Worm (Caenorhabditis elegans) whole organism, L2 larva: Measurements from ENCODE around the gene F35E8.7.

Experiments
- F13H6.1 ChIP-seq: sonication (generic microtip); optimal IDR thresholded peaks from 2 replicates; lab custom pipeline; 2016; ENCODE audit warnings: missing genetic modification characterization, missing compliant biosample characterization
- nhr-237 ChIP-seq: fragments of 150-350 bp; optimal IDR thresholded peaks from 2 replicates; lab custom pipeline; 2014; ENCODE audit warnings: missing biosample characterization, missing genetic modification characterization
- sma-3 ChIP-seq: sonication (generic microtip); optimal IDR thresholded peaks from 2 replicates; lab custom pipeline; 2016; ENCODE audit warnings: missing genetic modification reagents, missing genetic modification characterization, missing compliant biosample characterization
- unc-62 ChIP-seq: fragments of 150-350 bp; optimal IDR thresholded peaks from 2 replicates; lab custom pipeline; 2014; ENCODE audit warnings: missing biosample characterization, missing genetic modification reagents, missing genetic modification characterization
- ztf-11 ChIP-seq: sonication (generic microtip); optimal IDR thresholded peaks from 2 replicates; lab custom pipeline; 2017; ENCODE audit warnings: missing biosample characterization, missing genetic modification characterization

DNA sequence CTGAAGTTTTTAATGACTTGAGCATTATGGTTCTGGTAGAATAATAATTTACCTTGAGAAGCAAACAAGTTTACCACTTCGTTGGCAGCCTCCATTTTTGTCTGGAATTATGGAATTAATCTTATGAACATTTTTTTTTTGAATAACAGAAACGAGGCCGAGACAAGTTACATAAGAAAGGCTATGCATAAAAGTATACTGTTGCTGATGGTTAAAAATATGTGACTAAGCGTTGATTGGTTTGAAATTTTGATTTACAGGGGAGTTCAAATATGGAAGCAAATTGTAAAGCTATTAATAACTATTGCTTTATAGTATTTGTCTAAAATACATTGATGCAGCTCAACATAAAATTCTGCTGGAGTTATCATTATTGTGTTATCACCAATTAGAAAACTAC lies 25.1 kb upstream of the F35E8.7 start, which contains the start of gene cgt-1:
- TF ChIP-seq sma-3 (GFP tag; lab: Kevin White, UChicago), result no peak
- no peak for TF ChIP-seq ztf-11
- no peak for TF ChIP-seq F13H6.1 (tag; lab: Kevin White, UChicago)
- no peak for TF ChIP-seq nhr-237 (tag; lab: Kevin White, UChicago)
- TF ChIP-seq unc-62 (GFP tag; lab: Kevin White, UChicago), result no peak
